Worm (Caenorhabditis elegans): ENCODE results near the gene srh-209.

ce11 chrV:18444118-18444517, 39.5 kb upstream of the srh-209 start, which contains the start of gene ZK228.1:
- TF ChIP-seq nhr-23 (tag; optimal IDR thresholded peaks at IDR 0.05) (no peak), mdl-1 (tag; optimal IDR thresholded peaks at IDR 0.05) (no peak), aly-2 (tag; optimal IDR thresholded peaks at IDR 0.05) (no peak), fos-1 (tag; optimal IDR thresholded peaks at IDR 0.05) (no peak), F13H6.1 (tag; optimal IDR thresholded peaks at IDR 0.05) (no peak), ztf-4 (tag; optimal IDR thresholded peaks at IDR 0.05) (no peak), blmp-1 (tag; optimal IDR thresholded peaks at IDR 0.05; ENCODE audit: insufficient read depth) (no peak), ztf-11 (tag; optimal IDR thresholded peaks at IDR 0.05) (no peak), sma-9 (GFP tag; optimal IDR thresholded peaks at IDR 0.05) (no peak), sma-9 (tag; optimal IDR thresholded peaks at IDR 0.05) (no peak), unc-62 (GFP tag; optimal IDR thresholded peaks at IDR 0.05) (no peak), ama-1 (optimal IDR thresholded peaks at IDR 0.05) (no peak), unc-39 (tag; optimal IDR thresholded peaks at IDR 0.05) (no peak), nhr-11 (tag; optimal IDR thresholded peaks at IDR 0.05) (no peak)

Data from whole organism, L2 larva.